Fruit fly (Drosophila melanogaster) whole organism, embryonic: ENCODE measurements around the gene CG42592.

Source experiments
- Abd-B ChIP-seq: fragments of 200-800 bp; sonication (Bioruptor generic); optimal IDR thresholded peaks from 2 replicates; lab custom pipeline; 2018; ENCODE audit warnings: missing biosample characterization, mild to moderate bottlenecking, missing genetic modification characterization, moderate library complexity
- Antp ChIP-seq: fragments of 200-800 bp; sonication (Bioruptor generic); optimal IDR thresholded peaks from 3 replicates; lab custom pipeline; 2016; ENCODE audit warnings: missing biosample characterization, missing genetic modification characterization
- Awh ChIP-seq: fragments of 200-800 bp; sonication (Bioruptor generic); IDR thresholded peaks from 2 replicates; pipeline ENCODE4, ENCODE4 v1.3.6; 2022; ENCODE audit warnings: missing biosample characterization, missing genetic modification characterization
- Bdp1 ChIP-seq: fragments of 200-800 bp; sonication (Bioruptor generic); optimal IDR thresholded peaks from 3 replicates; lab custom pipeline; 2016; ENCODE audit warnings: missing biosample characterization, missing genetic modification characterization
- Bgb ChIP-seq: fragments of 200-800 bp; sonication (Bioruptor generic); IDR thresholded peaks from 2 replicates; pipeline ENCODE4 v1.3.6; 2022; ENCODE audit warnings: missing biosample characterization, missing genetic modification characterization; ENCODE audit not compliant: partially characterized antibody
- C15 ChIP-seq: fragments of 200-800 bp; sonication (Bioruptor generic); IDR thresholded peaks from 3 replicates; pipeline ENCODE4 v1.3.6; 2022; ENCODE audit warnings: missing biosample characterization, missing genetic modification characterization
- CG10979 ChIP-seq: fragments of 200-800 bp; sonication (Bioruptor generic); optimal IDR thresholded peaks from 2 replicates; lab custom pipeline; 2018; ENCODE audit warnings: missing biosample characterization, mild to moderate bottlenecking, missing genetic modification characterization, moderate library complexity
- CG11695 ChIP-seq: fragments of 200-800 bp; sonication (Bioruptor generic); IDR thresholded peaks from 3 replicates; pipeline ENCODE4 v1.3.6; 2022; ENCODE audit warnings: missing biosample characterization, missing genetic modification characterization
- CG11696 ChIP-seq: fragments of 200-800 bp; sonication (Bioruptor generic); IDR thresholded peaks from 2 replicates; pipeline ENCODE4 v1.3.6; 2022; ENCODE audit warnings: missing biosample characterization, missing genetic modification characterization
- CG12219 ChIP-seq: fragments of 200-800 bp; sonication (Bioruptor generic); optimal IDR thresholded peaks from 3 replicates; lab custom pipeline; 2018; ENCODE audit warnings: missing biosample characterization, mild to moderate bottlenecking, missing genetic modification characterization
- CG12391 ChIP-seq: fragments of 200-800 bp; sonication (Bioruptor generic); optimal IDR thresholded peaks from 3 replicates; lab custom pipeline; 2018; ENCODE audit warnings: missing biosample characterization, mild to moderate bottlenecking, missing genetic modification characterization, moderate library complexity
- CG14441 ChIP-seq: fragments of 200-800 bp; sonication (Bioruptor generic); IDR thresholded peaks from 2 replicates; pipeline ENCODE4 v1.3.6; 2022; ENCODE audit warnings: missing biosample characterization, missing genetic modification characterization
- CG15073 ChIP-seq: fragments of 200-800 bp; sonication (Bioruptor generic); optimal IDR thresholded peaks from 2 replicates; lab custom pipeline; 2016; ENCODE audit warnings: missing biosample characterization, missing genetic modification characterization
- CG17802 ChIP-seq: fragments of 200-800 bp; sonication (Bioruptor generic); optimal IDR thresholded peaks from 2 replicates; lab custom pipeline; 2018; ENCODE audit warnings: missing biosample characterization, mild to moderate bottlenecking, missing genetic modification characterization, moderate library complexity
- CG18262 ChIP-seq: fragments of 200-800 bp; optimal IDR thresholded peaks from 3 replicates; lab custom pipeline; 2019; ENCODE audit warnings: missing biosample characterization, mild to moderate bottlenecking, missing genetic modification characterization, moderate library complexity
- CG18476 ChIP-seq: fragments of 200-800 bp; sonication (Bioruptor generic); optimal IDR thresholded peaks from 2 replicates; lab custom pipeline; 2016; ENCODE audit warnings: missing biosample characterization, mild to moderate bottlenecking, missing genetic modification characterization
- CG18619 ChIP-seq: fragments of 200-800 bp; sonication (Bioruptor generic); optimal IDR thresholded peaks from 3 replicates; lab custom pipeline; 2017; ENCODE audit warnings: missing biosample characterization, mild to moderate bottlenecking, missing genetic modification characterization
- CG3281 ChIP-seq: fragments of 200-800 bp; sonication (Bioruptor generic); optimal IDR thresholded peaks from 3 replicates; lab custom pipeline; 2017; ENCODE audit warnings: missing biosample characterization, mild to moderate bottlenecking, missing genetic modification characterization
- CG34422 ChIP-seq: fragments of 200-800 bp; sonication (Bioruptor generic); IDR thresholded peaks from 3 replicates; pipeline ENCODE4 v1.3.6; 2022; ENCODE audit warnings: missing biosample characterization, missing genetic modification characterization
- CG3995 ChIP-seq: fragments of 200-800 bp; sonication (Bioruptor generic); optimal IDR thresholded peaks from 3 replicates; lab custom pipeline; 2016; ENCODE audit warnings: missing biosample characterization, missing genetic modification characterization
- CG4730 ChIP-seq: fragments of 200-800 bp; sonication (Bioruptor generic); IDR thresholded peaks from 2 replicates; pipeline ENCODE4 v1.3.6; 2022; ENCODE audit warnings: missing biosample characterization, missing genetic modification characterization
- CG5953 ChIP-seq: fragments of 200-800 bp; sonication (Bioruptor generic); IDR thresholded peaks from 2 replicates; pipeline ENCODE4 v1.3.6; 2022; ENCODE audit warnings: missing biosample characterization, missing genetic modification characterization
- CG8089 ChIP-seq: fragments of 200-800 bp; sonication (Bioruptor generic); optimal IDR thresholded peaks from 3 replicates; lab custom pipeline; 2016; ENCODE audit warnings: missing biosample characterization, missing genetic modification characterization
- CG8281 ChIP-seq: fragments of 200-800 bp; sonication (Bioruptor generic); optimal IDR thresholded peaks from 2 replicates; lab custom pipeline; 2018; ENCODE audit warnings: missing biosample characterization, mild to moderate bottlenecking, missing genetic modification characterization, moderate library complexity
- CG9215 ChIP-seq: fragments of 200-800 bp; sonication (Bioruptor generic); IDR thresholded peaks from 2 replicates; pipeline ENCODE4 v1.3.6; 2022; ENCODE audit warnings: missing biosample characterization, missing genetic modification characterization
- CrebB ChIP-seq: fragments of 200-800 bp; sonication (Bioruptor generic); optimal IDR thresholded peaks from 3 replicates; lab custom pipeline; 2018; ENCODE audit warnings: missing biosample characterization, mild to moderate bottlenecking, missing genetic modification characterization
- D19A ChIP-seq: fragments of 200-800 bp; optimal IDR thresholded peaks from 3 replicates; lab custom pipeline; 2019; ENCODE audit warnings: missing biosample characterization, mild to moderate bottlenecking, missing genetic modification characterization, moderate library complexity
- Dip3 ChIP-seq: fragments of 200-800 bp; sonication (Bioruptor generic); optimal IDR thresholded peaks from 3 replicates; lab custom pipeline; 2016; ENCODE audit warnings: missing biosample characterization, missing genetic modification characterization
- Eip74EF ChIP-seq, 2 experiments: fragments of 200-800 bp in 1 of 2; fragments of >200 bp in 1 of 2; sonication (Bioruptor generic) in 1 of 2; optimal IDR thresholded peaks; 2 replicates each; lab custom pipeline; 2017 to 2019; ENCODE audit warnings: missing biosample characterization in 2 of 2, missing genetic modification characterization in 2 of 2, mild to moderate bottlenecking in 1 of 2, moderate library complexity in 1 of 2
- Fer3 ChIP-seq: fragments of 200-800 bp; sonication (Bioruptor generic); optimal IDR thresholded peaks from 2 replicates; lab custom pipeline; 2018; ENCODE audit warnings: missing biosample characterization, mild to moderate bottlenecking, missing genetic modification characterization, moderate library complexity
- NC2α ChIP-seq: fragments of 200-800 bp; sonication (Bioruptor generic); optimal IDR thresholded peaks from 2 replicates; lab custom pipeline; 2016; ENCODE audit warnings: missing biosample characterization, missing genetic modification characterization
- Nf-YC ChIP-seq: fragments of 200-800 bp; optimal IDR thresholded peaks from 3 replicates; lab custom pipeline; 2019; ENCODE audit warnings: missing biosample characterization, mild to moderate bottlenecking, missing genetic modification characterization, moderate library complexity
- amos ChIP-seq: fragments of 200-800 bp; sonication (Bioruptor generic); IDR thresholded peaks from 2 replicates; pipeline ENCODE4 v1.3.6; 2022; ENCODE audit warnings: missing biosample characterization, missing genetic modification characterization; ENCODE audit not compliant: partially characterized antibody
- aop ChIP-seq: fragments of 200-800 bp; sonication (Bioruptor generic); IDR thresholded peaks from 2 replicates; pipeline ENCODE4 v1.3.6; 2022; ENCODE audit warnings: missing biosample characterization, missing genetic modification characterization
- az2 ChIP-seq: fragments of 200-800 bp; sonication (Bioruptor generic); optimal IDR thresholded peaks from 3 replicates; lab custom pipeline; 2016; ENCODE audit warnings: missing biosample characterization, missing genetic modification characterization
- da ChIP-seq: fragments of 200-800 bp; sonication (Bioruptor generic); optimal IDR thresholded peaks from 2 replicates; lab custom pipeline; 2016; ENCODE audit warnings: missing biosample characterization, missing genetic modification characterization
- gsb ChIP-seq: fragments of 200-800 bp; sonication (Bioruptor generic); IDR thresholded peaks from 2 replicates; pipeline ENCODE4 v1.3.6; 2022; ENCODE audit warnings: missing biosample characterization, missing genetic modification characterization
- h ChIP-seq: fragments of >200 bp; optimal IDR thresholded peaks from 2 replicates; lab custom pipeline; 2017
- klu ChIP-seq: fragments of 200-800 bp; sonication (Bioruptor generic); IDR thresholded peaks from 2 replicates; pipeline ENCODE4 v1.3.6; 2022; ENCODE audit warnings: missing biosample characterization, missing genetic modification characterization
- nom ChIP-seq: fragments of 200-800 bp; sonication (Bioruptor generic); optimal IDR thresholded peaks from 2 replicates; lab custom pipeline; 2017; ENCODE audit warnings: missing biosample characterization, missing genetic modification characterization, mild to moderate bottlenecking, moderate library complexity, missing genetic modification reagents
- repo ChIP-seq: fragments of 200-800 bp; sonication (Bioruptor generic); optimal IDR thresholded peaks from 2 replicates; lab custom pipeline; 2016; ENCODE audit warnings: missing biosample characterization, missing genetic modification characterization
- run ChIP-seq: fragments of 200-800 bp; sonication (Bioruptor generic); optimal IDR thresholded peaks from 3 replicates; lab custom pipeline; 2018; ENCODE audit warnings: missing biosample characterization, mild to moderate bottlenecking, missing genetic modification characterization
- salm ChIP-seq: fragments of 200-800 bp; sonication (Bioruptor generic); optimal IDR thresholded peaks from 2 replicates; lab custom pipeline; 2018; ENCODE audit warnings: missing biosample characterization, mild to moderate bottlenecking, missing genetic modification characterization
- sc ChIP-seq, 3 experiments: fragments of >200 bp in 2 of 3; fragments of 200-800 bp in 1 of 3; sonication (Bioruptor generic) in 1 of 3; optimal IDR thresholded peaks; 2 replicates in 2 of 3; 3 replicates in 1 of 3; lab custom pipeline; 2017; ENCODE audit warnings: mild to moderate bottlenecking in 1 of 3, missing biosample characterization in 1 of 3, missing genetic modification characterization in 1 of 3, missing genetic modification reagents in 1 of 3
- sens ChIP-seq: fragments of 200-800 bp; sonication (Bioruptor generic); peaks from one replicate; lab custom pipeline; 2016; ENCODE audit warnings: missing biosample characterization, missing genetic modification characterization
- seq ChIP-seq: fragments of 200-800 bp; sonication (Bioruptor generic); IDR thresholded peaks from 2 replicates; pipeline ENCODE4 v1.3.6; 2022; ENCODE audit warnings: missing biosample characterization, missing genetic modification characterization
- ssp ChIP-seq: fragments of 200-800 bp; sonication (Bioruptor generic); IDR thresholded peaks from 2 replicates; pipeline ENCODE4 v1.3.6; 2022; ENCODE audit warnings: missing biosample characterization, missing genetic modification characterization
- tll ChIP-seq, 2 experiments: fragments of 200-800 bp in 1 of 2; fragments of >200 bp in 1 of 2; sonication (Bioruptor generic) in 1 of 2; optimal IDR thresholded peaks; 2 replicates each; lab custom pipeline; 2017 to 2019; ENCODE audit warnings: missing biosample characterization in 2 of 2, missing genetic modification characterization in 2 of 2, mild to moderate bottlenecking in 1 of 2, moderate library complexity in 1 of 2
- trem ChIP-seq: fragments of 200-800 bp; optimal IDR thresholded peaks from 3 replicates; lab custom pipeline; 2019; ENCODE audit warnings: missing biosample characterization, mild to moderate bottlenecking, missing genetic modification characterization, moderate library complexity
- tup ChIP-seq: fragments of 200-800 bp; sonication (Bioruptor generic); optimal IDR thresholded peaks from 2 replicates; lab custom pipeline; 2016; ENCODE audit warnings: missing biosample characterization, mild to moderate bottlenecking, missing genetic modification characterization, moderate library complexity
- unpg ChIP-seq: fragments of 200-800 bp; sonication (Bioruptor generic); optimal IDR thresholded peaks from 3 replicates; lab custom pipeline; 2018; ENCODE audit warnings: missing biosample characterization, mild to moderate bottlenecking, missing genetic modification characterization, moderate library complexity
- wdn ChIP-seq: fragments of 200-800 bp; sonication (Bioruptor generic); IDR thresholded peaks from 2 replicates; pipeline ENCODE4 v1.3.6; 2022; ENCODE audit warnings: missing biosample characterization, missing genetic modification characterization

CG42592 gene

DNA sequence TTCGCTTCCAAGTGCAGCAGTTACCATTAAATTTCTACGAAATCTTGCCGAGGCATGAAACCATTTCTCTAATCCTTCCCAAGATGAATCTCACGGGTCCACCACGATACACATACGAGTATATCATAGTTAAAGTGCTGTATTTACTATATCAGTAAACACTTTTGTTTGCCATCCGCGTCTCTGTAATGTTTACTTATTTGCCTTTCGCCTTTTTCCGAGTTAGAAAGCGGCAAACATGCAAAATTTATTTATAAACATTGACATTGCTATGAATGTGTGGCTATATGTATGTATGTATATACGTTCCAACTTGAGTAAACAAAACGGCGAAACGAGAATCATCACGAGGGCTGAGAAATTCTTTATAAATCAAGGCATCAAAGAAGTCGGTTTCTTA is 5.2 kb downstream of the CG42592 start (continued):
- TF ChIP-seq gsb (GFP tag; lab: Robert Waterston, UW) (no peak), C15 (GFP tag; lab: Robert Waterston, UW) (no peak), nom (GFP tag; lab: Kevin White, UChicago) (no peak), az2 (GFP tag; lab: Kevin White, UChicago) (no peak), repo (GFP tag; lab: Kevin White, UChicago) (no peak), CG34422 (GFP tag; lab: Robert Waterston, UW) (no peak), CG12219 (GFP tag; lab: Kevin White, UChicago) (no peak), CG5953 (no peak), CG12391 (tag; lab: Kevin White, UChicago) (no peak), klu (GFP tag; lab: Robert Waterston, UW) (no peak), trem (peak; percentile 56), CG15073 (GFP tag; lab: Kevin White, UChicago) (no peak), seq (GFP tag; lab: Robert Waterston, UW) (no peak), Abd-B (GFP tag; lab: Kevin White, UChicago) (no peak), CG8089 (GFP tag; lab: Kevin White, UChicago) (no peak), aop (GFP tag; lab: Robert Waterston, UW) (no peak), sens (GFP tag; lab: Kevin White, UChicago) (peak; percentile 84), amos (no peak), CG4730 (GFP tag; lab: Robert Waterston, UW) (no peak), CG11695 (no peak), CG18619 (GFP tag; lab: Kevin White, UChicago) (no peak), da (GFP tag; lab: Kevin White, UChicago) (no peak), Eip74EF (GFP tag; optimal IDR thresholded peaks at IDR 0.05; lab: Kevin White, UChicago) (peak in 1 of 2 experiments; percentile 37), Antp (GFP tag; lab: Kevin White, UChicago) (no peak), NC2α (no peak), D19A (tag; lab: Kevin White, UChicago) (peak; percentile 46), CG10979 (tag; lab: Kevin White, UChicago) (peak; percentile 54), CG11696 (GFP tag; lab: Robert Waterston, UW) (no peak), salm (tag; lab: Kevin White, UChicago) (no peak), CG18262 (tag; lab: Kevin White, UChicago) (peak; percentile 66), CG9215 (GFP tag; lab: Robert Waterston, UW) (no peak), Fer3 (no peak), tup (GFP tag; lab: Kevin White, UChicago) (no peak), Awh (GFP tag; lab: Robert Waterston, UW) (no peak), ssp (GFP tag; lab: Robert Waterston, UW) (no peak), h (no peak), CG3281 (GFP tag; lab: Kevin White, UChicago) (peak; percentile 53), Bdp1 (GFP tag; lab: Kevin White, UChicago) (no peak), CrebB (no peak), CG17802 (tag; lab: Kevin White, UChicago) (no peak), sc (optimal IDR thresholded peaks at IDR 0.05; lab: Kevin White, UChicago) (no peak), sc (GFP tag; optimal IDR thresholded peaks at IDR 0.05; lab: Kevin White, UChicago) (no peak), wdn (no peak), unpg (GFP tag; lab: Kevin White, UChicago) (no peak), CG18476 (GFP tag; lab: Kevin White, UChicago) (no peak), CG3995 (GFP tag; lab: Kevin White, UChicago) (no peak), CG8281 (tag; lab: Kevin White, UChicago) (peak; percentile 29), CG14441 (GFP tag; lab: Robert Waterston, UW) (no peak), Nf-YC (tag; lab: Kevin White, UChicago) (no peak), Dip3 (GFP tag; lab: Kevin White, UChicago) (no peak), Bgb (no peak), run (tag; lab: Kevin White, UChicago) (no peak), tll (GFP tag; optimal IDR thresholded peaks at IDR 0.05; lab: Kevin White, UChicago) (no peak)
